Worm (Caenorhabditis elegans): ENCODE measurements around the gene grl-21.

grl-21 gene

DNA sequence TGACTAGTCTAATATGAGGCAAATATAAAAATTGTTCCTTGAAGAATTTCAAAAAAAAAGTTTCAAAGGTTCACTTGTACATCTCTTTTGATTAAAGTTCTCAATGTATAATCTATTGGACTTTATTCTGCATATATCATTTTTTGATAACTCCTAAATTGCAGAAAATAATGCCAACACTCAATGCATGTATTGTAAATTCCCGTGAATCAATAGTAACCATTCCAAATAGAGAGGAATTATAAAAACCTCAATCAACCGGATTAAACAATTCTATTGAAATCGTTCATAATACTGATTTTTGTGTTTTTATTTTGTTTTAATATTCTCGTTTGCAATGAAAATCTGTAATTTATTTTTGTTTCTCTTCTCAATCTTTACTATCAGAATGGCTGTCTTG is 27.8 kb downstream of the grl-21 start, which contains the start of gene T25B9.12:
T25B9.12 (plus strand) TSS at position 301 of the 400 bp plus-strand sequence.
- TF ChIP-seq snpc-4 (tag; optimal IDR thresholded peaks at IDR 0.05) (no peak), mab-5 (tag; optimal IDR thresholded peaks at IDR 0.05) (no peak), ceh-39 (tag; optimal IDR thresholded peaks at IDR 0.05) (no peak), nhr-28 (tag; optimal IDR thresholded peaks at IDR 0.05) (no peak), pha-4 (tag; optimal IDR thresholded peaks at IDR 0.05) (no peak), lsy-2 (tag; optimal IDR thresholded peaks at IDR 0.05) (no peak), unc-39 (tag; optimal IDR thresholded peaks at IDR 0.05) (no peak), nhr-76 (tag; optimal IDR thresholded peaks at IDR 0.05) (no peak), elt-3 (tag; optimal IDR thresholded peaks at IDR 0.05) (no peak), unc-62 (GFP tag; optimal IDR thresholded peaks at IDR 0.05) (no peak), bed-3 (GFP tag; optimal IDR thresholded peaks at IDR 0.05) (no peak), ztf-11 (tag; optimal IDR thresholded peaks at IDR 0.05) (no peak), elt-1 (tag; optimal IDR thresholded peaks at IDR 0.05; ENCODE audit: borderline replicate concordance, insufficient read depth) (no peak), sptf-1 (tag; optimal IDR thresholded peaks at IDR 0.05) (no peak), mep-1 (tag; optimal IDR thresholded peaks at IDR 0.05) (no peak), M03D4.4 (tag; optimal IDR thresholded peaks at IDR 0.05) (no peak), ceh-43 (GFP tag; optimal IDR thresholded peaks at IDR 0.05) (no peak), flh-1 (GFP tag; optimal IDR thresholded peaks at IDR 0.05) (no peak)

DNA sequence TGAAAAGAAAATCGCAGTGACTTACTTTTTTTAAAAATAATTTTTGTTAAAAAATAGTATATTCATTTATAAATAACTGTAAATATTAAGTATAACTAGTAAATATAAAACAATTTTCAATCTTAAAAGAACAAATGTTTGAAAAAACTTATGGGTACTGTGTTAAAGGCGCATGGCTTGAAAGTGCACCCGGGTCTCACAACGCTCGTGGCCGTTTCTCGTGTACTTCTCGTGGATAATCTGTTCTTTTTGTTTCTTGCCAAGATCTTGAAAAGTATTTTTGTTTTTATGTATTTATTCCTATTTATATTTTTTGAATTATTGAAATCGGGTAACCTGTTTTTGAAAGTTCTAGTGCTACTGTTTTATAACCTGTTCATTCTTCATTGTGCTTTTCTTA is 28.8 kb downstream of the grl-21 start:
- TF ChIP-seq nhr-12 (tag; optimal IDR thresholded peaks at IDR 0.05) (no peak), drap-1 (GFP tag; optimal IDR thresholded peaks at IDR 0.05) (no peak), ceh-83 (GFP tag; optimal IDR thresholded peaks at IDR 0.05) (no peak), lin-13 (tag; optimal IDR thresholded peaks at IDR 0.05) (no peak)

DNA sequence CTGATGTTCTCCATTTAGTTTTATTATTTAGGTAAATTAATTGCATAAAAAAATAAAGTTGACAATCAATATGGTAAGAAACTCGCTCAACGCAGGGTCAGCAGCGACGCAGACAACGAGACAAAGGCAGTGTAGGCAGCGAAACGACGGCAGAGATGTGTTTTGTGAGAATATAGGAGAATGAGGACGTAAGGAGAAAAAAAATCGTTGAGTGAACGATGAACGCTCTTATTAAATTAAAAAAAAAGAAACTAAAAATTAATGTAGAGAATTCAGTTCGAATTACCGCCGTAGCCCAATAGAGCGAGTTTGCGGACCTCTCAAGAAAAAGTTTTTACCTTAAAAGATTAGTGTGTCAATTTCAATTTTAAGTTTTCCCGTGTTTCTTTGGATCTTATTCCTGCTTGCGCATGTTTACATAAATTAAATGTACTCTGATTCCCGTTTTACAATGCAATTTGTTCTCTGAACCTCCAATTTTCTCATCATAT is 30.9 kb downstream of the grl-21 start, which contains the start of gene T25B9.8:
T25B9.8 (minus strand) TSS at position 51 of the 491 bp plus-strand sequence.
- peak; percentile 44 for TF ChIP-seq ces-1 (GFP tag; optimal IDR thresholded peaks at IDR 0.05)
- no peak for TF ChIP-seq nhr-12 (tag; optimal IDR thresholded peaks at IDR 0.05)

DNA sequence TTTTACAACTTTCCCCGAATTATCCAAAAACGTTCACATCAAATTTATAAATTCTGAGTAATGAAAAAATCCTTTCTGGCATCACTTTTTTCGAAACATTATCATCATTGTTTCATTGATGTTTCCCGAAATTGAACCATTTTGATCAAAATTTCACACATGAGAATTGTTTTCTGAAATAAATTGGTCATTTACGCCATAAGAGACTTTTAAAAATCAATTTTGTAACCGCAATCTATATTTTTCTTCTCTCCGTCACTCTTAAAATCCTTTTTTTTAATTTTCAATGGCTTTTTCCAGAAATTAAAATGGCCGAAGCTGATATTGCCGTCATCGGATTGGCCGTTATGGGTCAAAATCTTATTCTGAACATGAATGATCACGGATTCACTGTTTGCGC is 32.1 kb downstream of the grl-21 start, which contains the start of gene T25B9.9:
T25B9.9 (plus strand) TSS at position 301 of the 400 bp plus-strand sequence.
- no peak for TF ChIP-seq unc-39 (tag; optimal IDR thresholded peaks at IDR 0.05)
- no peak for TF ChIP-seq ces-1 (GFP tag; optimal IDR thresholded peaks at IDR 0.05)
- no peak for TF ChIP-seq ceh-39 (tag; optimal IDR thresholded peaks at IDR 0.05)
- no peak for TF ChIP-seq M03D4.4 (tag; optimal IDR thresholded peaks at IDR 0.05)
- no peak for TF ChIP-seq drap-1 (GFP tag; optimal IDR thresholded peaks at IDR 0.05)
- no peak for TF ChIP-seq ham-2 (GFP tag; optimal IDR thresholded peaks at IDR 0.05)
- TF ChIP-seq hlh-1 (tag; optimal IDR thresholded peaks at IDR 0.05), result no peak
- TF ChIP-seq lsy-2 (tag; optimal IDR thresholded peaks at IDR 0.05), result no peak
- no peak for TF ChIP-seq blmp-1 (tag; optimal IDR thresholded peaks at IDR 0.05)
- no peak for TF ChIP-seq sptf-1 (tag; optimal IDR thresholded peaks at IDR 0.05)
- no peak for TF ChIP-seq lin-32 (GFP tag; optimal IDR thresholded peaks at IDR 0.05)

DNA sequence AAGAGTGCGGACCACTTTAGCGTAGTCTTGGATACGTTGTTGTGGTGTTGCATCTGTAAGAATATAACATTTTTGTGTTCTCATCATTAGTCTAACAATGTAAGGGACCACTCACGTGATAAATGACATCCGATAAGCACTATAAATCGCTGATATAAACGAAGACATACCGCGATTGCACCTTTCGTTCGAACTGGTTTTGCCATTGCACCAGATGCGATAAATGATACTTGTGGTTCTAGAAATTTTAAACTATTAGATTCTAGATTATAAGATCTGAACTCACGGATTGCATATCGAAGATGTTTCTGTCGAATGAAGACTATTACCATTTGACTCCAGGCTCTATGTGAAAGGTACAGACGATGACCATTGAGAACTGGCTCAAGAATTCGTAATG is 34.0 kb downstream of the grl-21 start:
- TF ChIP-seq mls-2 (tag; optimal IDR thresholded peaks at IDR 0.05), result no peak
- no peak for TF ChIP-seq nhr-12 (tag; optimal IDR thresholded peaks at IDR 0.05)
- no peak for TF ChIP-seq lin-13 (tag; optimal IDR thresholded peaks at IDR 0.05)
- TF ChIP-seq sem-2 (GFP tag; optimal IDR thresholded peaks at IDR 0.05), result no peak
- no peak for TF ChIP-seq nhr-76 (tag; optimal IDR thresholded peaks at IDR 0.05)
- no peak for TF ChIP-seq tbx-8 (GFP tag; optimal IDR thresholded peaks at IDR 0.05)
- no peak for TF ChIP-seq nhr-2 (tag; optimal IDR thresholded peaks at IDR 0.05)
- no peak for TF ChIP-seq nhr-28 (tag; optimal IDR thresholded peaks at IDR 0.05)
- no peak for TF ChIP-seq pha-4 (tag; optimal IDR thresholded peaks at IDR 0.05)
- no peak for TF ChIP-seq ceh-39 (tag; optimal IDR thresholded peaks at IDR 0.05)
- no peak for TF ChIP-seq blmp-1 (tag; optimal IDR thresholded peaks at IDR 0.05)
- TF ChIP-seq elt-1 (tag; optimal IDR thresholded peaks at IDR 0.05; ENCODE audit: borderline replicate concordance, insufficient read depth), result no peak

DNA sequence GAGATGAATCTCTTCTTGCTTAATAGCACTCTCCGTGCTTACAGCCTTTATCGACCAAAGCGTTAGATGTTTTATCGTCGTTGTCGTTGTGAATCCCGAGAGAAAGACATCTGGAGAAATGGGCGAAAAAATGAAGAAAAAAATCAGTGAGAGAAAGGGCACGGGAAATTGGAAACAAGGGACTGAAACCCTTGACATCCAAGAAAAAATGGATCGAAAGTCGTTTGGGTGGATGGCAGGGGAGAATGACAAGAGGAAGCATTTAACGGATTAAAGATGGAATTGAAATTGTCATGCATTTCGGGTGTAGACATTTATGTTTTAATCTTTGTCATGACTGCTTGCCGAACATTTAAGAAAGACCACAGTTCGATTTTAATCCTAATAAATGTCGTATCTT is 36.5 kb downstream of the grl-21 start, which contains the start of gene inpp-1:
inpp-1 (minus strand) TSS at position 101 of the 400 bp plus-strand sequence.
- TF ChIP-seq ceh-43 (GFP tag; optimal IDR thresholded peaks at IDR 0.05) (no peak), unc-120 (tag; optimal IDR thresholded peaks at IDR 0.05; ENCODE audit: poor library complexity, severe bottlenecking) (no peak), ceh-83 (GFP tag; optimal IDR thresholded peaks at IDR 0.05) (no peak), tbx-8 (GFP tag; optimal IDR thresholded peaks at IDR 0.05) (no peak), bed-3 (GFP tag; optimal IDR thresholded peaks at IDR 0.05) (no peak), mab-5 (tag; optimal IDR thresholded peaks at IDR 0.05) (no peak), nhr-237 (tag; optimal IDR thresholded peaks at IDR 0.05) (no peak), ces-1 (GFP tag; optimal IDR thresholded peaks at IDR 0.05) (no peak), sem-2 (GFP tag; optimal IDR thresholded peaks at IDR 0.05) (no peak), snpc-4 (tag; optimal IDR thresholded peaks at IDR 0.05) (no peak), nhr-76 (tag; optimal IDR thresholded peaks at IDR 0.05) (no peak)

Measured in whole organism, mixed stage, embryonic.